Fruit fly (Drosophila melanogaster) S2 (cell line): ENCODE results near the gene Idh3b.

Experiments
- CG8478 ChIP-seq: fragments of >200 bp; optimal IDR thresholded peaks from 2 replicates; lab custom pipeline; 2018
- CTCF ChIP-seq, 2 experiments: fragments of >200 bp; optimal IDR thresholded peaks; 2 replicates each; lab custom pipeline; 2018

DNA sequence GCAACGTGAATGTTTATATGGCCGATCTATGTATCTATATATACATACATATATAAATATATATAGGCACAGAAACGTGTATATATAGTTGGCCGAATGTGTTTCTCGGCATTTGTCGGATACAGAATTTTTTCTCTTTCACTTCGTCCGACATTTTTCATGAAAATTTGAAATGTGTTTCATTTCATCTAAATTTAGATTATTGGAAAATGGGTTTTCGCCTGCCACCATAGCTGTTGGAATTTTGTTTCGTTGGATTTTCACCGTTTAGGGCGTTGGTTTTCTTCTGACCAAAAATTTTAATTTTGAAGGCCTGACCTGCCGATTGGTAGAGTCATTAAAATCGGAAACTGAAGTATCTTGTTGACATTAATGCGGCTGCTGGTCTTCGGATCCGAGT is 28.2 kb upstream of the Idh3b start:
- TF ChIP-seq CG8478 (lab: Kevin White, UChicago) (no peak), CTCF (optimal IDR thresholded peaks at IDR 0.05; lab: Kevin White, UChicago) (no peak)
